Worm (Caenorhabditis elegans) whole organism, L2 larva: ENCODE results near the gene dct-7.

Experiments used
- ZK546.5 ChIP-seq: sonication (generic microtip); optimal IDR thresholded peaks from 2 replicates; lab custom pipeline; 2017; ENCODE audit warnings: missing biosample characterization, missing genetic modification characterization
- blmp-1 ChIP-seq: sonication (generic microtip); optimal IDR thresholded peaks from 2 replicates; lab custom pipeline; 2017; ENCODE audit warnings: missing genetic modification characterization, mild to moderate bottlenecking, missing compliant biosample characterization, antibody characterized with exemption, moderate library complexity; ENCODE audit not compliant: insufficient read depth
- ceh-82 ChIP-seq: fragments of 150-350 bp; optimal IDR thresholded peaks from 2 replicates; lab custom pipeline; 2014; ENCODE audit warnings: missing biosample characterization, missing genetic modification characterization
- elt-1 ChIP-seq: fragments of 150-350 bp; optimal IDR thresholded peaks from 2 replicates; lab custom pipeline; 2014; ENCODE audit warnings: missing biosample characterization, missing genetic modification characterization
- elt-3 ChIP-seq: sonication (generic microtip); optimal IDR thresholded peaks from 2 replicates; lab custom pipeline; 2017; ENCODE audit warnings: missing biosample characterization, missing genetic modification characterization
- fos-1 ChIP-seq: fragments of 150-350 bp; optimal IDR thresholded peaks from 2 replicates; lab custom pipeline; 2014; ENCODE audit warnings: missing biosample characterization, missing genetic modification characterization
- lin-13 ChIP-seq: fragments of 150-350 bp; optimal IDR thresholded peaks from 2 replicates; lab custom pipeline; 2014; ENCODE audit warnings: missing biosample characterization, missing genetic modification reagents, missing genetic modification characterization
- lsy-2 ChIP-seq, 2 experiments: fragments of 150-350 bp in 1 of 2; sonication (generic microtip) in 1 of 2; optimal IDR thresholded peaks; 2 replicates each; lab custom pipeline; 2014 to 2017; ENCODE audit warnings: missing biosample characterization in 2 of 2, missing genetic modification characterization in 2 of 2
- mab-5 ChIP-seq: fragments of 150-350 bp; optimal IDR thresholded peaks from 2 replicates; lab custom pipeline; 2014; ENCODE audit warnings: missing biosample characterization, missing genetic modification characterization
- nhr-12 ChIP-seq: fragments of 150-350 bp; optimal IDR thresholded peaks from 2 replicates; lab custom pipeline; 2014; ENCODE audit warnings: missing biosample characterization, missing genetic modification characterization
- nhr-6 ChIP-seq: fragments of 150-350 bp; optimal IDR thresholded peaks from 2 replicates; lab custom pipeline; 2014; ENCODE audit warnings: missing biosample characterization, missing genetic modification characterization
- sma-9 ChIP-seq, 2 experiments: fragments of 150-350 bp in 1 of 2; sonication (generic microtip) in 1 of 2; optimal IDR thresholded peaks; 2 replicates each; lab custom pipeline; 2014 to 2016; ENCODE audit warnings: missing genetic modification characterization in 2 of 2, mild to moderate bottlenecking in 1 of 2, missing biosample characterization in 1 of 2, missing compliant biosample characterization in 1 of 2, missing genetic modification reagents in 1 of 2, moderate library complexity in 1 of 2
- unc-39 ChIP-seq: fragments of 150-350 bp; optimal IDR thresholded peaks from 2 replicates; lab custom pipeline; 2014; ENCODE audit warnings: missing biosample characterization, missing genetic modification characterization
- unc-62 ChIP-seq: fragments of 150-350 bp; optimal IDR thresholded peaks from 2 replicates; lab custom pipeline; 2014; ENCODE audit warnings: missing biosample characterization, missing genetic modification reagents, missing genetic modification characterization

ce11 chrIV:4291174-4291573, 802 bp upstream of the dct-7 start, which contains the start of gene F15E6.4:
- TF ChIP-seq mab-5, result no peak
- no peak for TF ChIP-seq blmp-1 (tag; lab: Kevin White, UChicago)
- TF ChIP-seq lin-13 (GFP tag; lab: Kevin White, UChicago), result no peak
- no peak for TF ChIP-seq ZK546.5
- no peak for TF ChIP-seq ceh-82 (tag; lab: Kevin White, UChicago)
- TF ChIP-seq nhr-6 (tag; lab: Kevin White, UChicago), result no peak
- no peak for TF ChIP-seq unc-62 (GFP tag; lab: Kevin White, UChicago)
- no peak for TF ChIP-seq nhr-12 (tag; lab: Kevin White, UChicago)
- TF ChIP-seq elt-1, result no peak
- TF ChIP-seq fos-1, result no peak
- TF ChIP-seq sma-9 (GFP tag; optimal IDR thresholded peaks at IDR 0.05; lab: Kevin White, UChicago), result no peak
- no peak for TF ChIP-seq sma-9 (tag; optimal IDR thresholded peaks at IDR 0.05; lab: Kevin White, UChicago)
- TF ChIP-seq lsy-2 (tag; optimal IDR thresholded peaks at IDR 0.05; lab: Kevin White, UChicago), result no peak
- no peak for TF ChIP-seq elt-3 (tag; lab: Kevin White, UChicago)
- no peak for TF ChIP-seq unc-39 (tag; lab: Kevin White, UChicago)
